Fruit fly (Drosophila melanogaster): ENCODE measurements around the gene CG43082.

Gene CG43082

DNA sequence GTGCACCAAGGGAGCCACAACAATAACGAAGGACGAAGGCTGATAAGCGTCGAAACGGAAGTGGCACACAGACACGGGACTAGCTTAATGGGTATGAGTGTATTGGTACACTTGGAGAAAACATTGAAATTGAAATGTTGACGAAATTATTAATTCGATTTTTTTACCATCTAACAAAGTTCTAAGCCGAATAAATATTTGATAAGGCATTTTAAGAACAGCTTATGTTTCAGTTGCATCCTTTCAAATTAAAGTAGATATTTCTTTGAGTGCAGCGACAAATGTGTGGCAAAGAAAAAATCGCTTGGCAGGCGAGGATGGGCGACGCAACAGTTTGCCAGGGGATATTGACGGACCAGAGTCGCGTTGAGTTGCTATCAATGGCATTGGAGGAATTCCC is 21.7 kb upstream of the CG43082 start (continued):
- TF ChIP-seq crp (GFP tag; optimal IDR thresholded peaks at IDR 0.05) (no peak), CG12071 (GFP tag; optimal IDR thresholded peaks at IDR 0.05) (no peak), CG3995 (GFP tag; optimal IDR thresholded peaks at IDR 0.05) (no peak), fd102C (GFP tag; optimal IDR thresholded peaks at IDR 0.05) (peak; percentile 21), bsh (GFP tag; optimal IDR thresholded peaks at IDR 0.05) (peak in 1 of 2 experiments; percentile 32), org-1 (GFP tag; optimal IDR thresholded peaks at IDR 0.05) (peak; percentile 15), CG18262 (tag; optimal IDR thresholded peaks at IDR 0.05) (peak; percentile 28), lola (GFP tag; optimal IDR thresholded peaks at IDR 0.05) (peak in 1 of 3 experiments; percentile 26), CG4707 (GFP tag; optimal IDR thresholded peaks at IDR 0.05) (no peak), sens (GFP tag) (peak; percentile 36), CrebB (tag; optimal IDR thresholded peaks at IDR 0.05) (no peak), CG17829 (tag; optimal IDR thresholded peaks at IDR 0.05) (peak; percentile 32), CG30403 (GFP tag; optimal IDR thresholded peaks at IDR 0.05) (peak; percentile 8), phol (tag; optimal IDR thresholded peaks at IDR 0.05) (peak; percentile 13), CG7839 (tag; optimal IDR thresholded peaks at IDR 0.05) (peak; percentile 16), CG1603 (tag; optimal IDR thresholded peaks at IDR 0.05) (peak; percentile 58), zf30C (GFP tag; optimal IDR thresholded peaks at IDR 0.05) (peak; percentile 33), pnt (GFP tag; optimal IDR thresholded peaks at IDR 0.05) (peak; percentile 16), chif (GFP tag; optimal IDR thresholded peaks at IDR 0.05) (peak in 1 of 2 experiments; percentile 40), dmrt99B (tag; optimal IDR thresholded peaks at IDR 0.05) (peak; percentile 4), NC2β (GFP tag; optimal IDR thresholded peaks at IDR 0.05) (peak; percentile 1), Xrp1 (GFP tag; IDR thresholded peaks at IDR 0.05) (peak; percentile 62), knrl (GFP tag; IDR thresholded peaks at IDR 0.05; ENCODE audit: partially characterized antibody) (no peak), CG4360 (GFP tag; IDR thresholded peaks at IDR 0.05) (0 out of 2 replicates have a peak, but pooled peaks have one; percentile 18), trem (tag; optimal IDR thresholded peaks at IDR 0.05) (peak; percentile 5), CG2116 (GFP tag; optimal IDR thresholded peaks at IDR 0.05) (no peak), unpg (GFP tag; optimal IDR thresholded peaks at IDR 0.05) (peak; percentile 23), Hey (tag; optimal IDR thresholded peaks at IDR 0.05) (no peak), Ssrp (tag; optimal IDR thresholded peaks at IDR 0.05) (peak; percentile 11), CG10979 (tag; optimal IDR thresholded peaks at IDR 0.05) (peak; percentile 26), CG7556 (GFP tag; optimal IDR thresholded peaks at IDR 0.05) (peak; percentile 2), chn (GFP tag; optimal IDR thresholded peaks at IDR 0.05) (peak; percentile 9), gem (tag; optimal IDR thresholded peaks at IDR 0.05) (peak; percentile 55), row (GFP tag; IDR thresholded peaks at IDR 0.05) (0 out of 3 replicates have a peak, but pooled peaks have one; percentile 35)

DNA sequence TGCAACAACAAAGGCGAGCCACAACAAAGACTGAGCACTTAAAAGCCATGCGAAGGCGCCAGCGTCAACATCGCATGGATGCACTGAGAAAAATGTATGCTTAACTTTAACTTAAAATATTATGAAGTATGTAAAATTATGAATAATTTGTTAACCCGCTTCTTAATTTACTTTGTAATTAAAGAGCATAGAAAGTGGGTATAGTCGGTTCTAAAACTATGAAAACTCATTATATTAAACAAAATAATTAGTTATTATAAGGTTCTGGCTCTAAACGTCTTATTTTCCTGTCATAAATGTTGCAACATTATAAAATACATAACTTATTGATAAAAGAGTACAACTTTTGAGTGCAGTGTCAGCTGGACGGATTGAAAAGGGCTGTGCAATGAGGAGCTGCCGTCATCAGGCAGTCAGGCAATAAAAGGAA is 20.1 kb upstream of the CG43082 start:
- TF ChIP-seq ind (GFP tag; optimal IDR thresholded peaks at IDR 0.05) (no peak), seq (GFP tag; IDR thresholded peaks at IDR 0.05) (no peak), ase (GFP tag; IDR thresholded peaks at IDR 0.05) (no peak), kay (GFP tag; optimal IDR thresholded peaks at IDR 0.05) (no peak), Awh (GFP tag; IDR thresholded peaks at IDR 0.05) (no peak), aop (GFP tag; IDR thresholded peaks at IDR 0.05) (no peak), pnt (GFP tag; optimal IDR thresholded peaks at IDR 0.05) (no peak), sob (GFP tag; IDR thresholded peaks at IDR 0.05) (no peak), Xrp1 (GFP tag; IDR thresholded peaks at IDR 0.05) (0 out of 2 replicates have a peak, but pooled peaks have one; percentile 16), CG14710 (tag; optimal IDR thresholded peaks at IDR 0.05) (peak; percentile 8), CG13624 (GFP tag; optimal IDR thresholded peaks at IDR 0.05) (no peak), Blimp-1 (GFP tag; optimal IDR thresholded peaks at IDR 0.05) (peak; percentile 12), CG10979 (tag; optimal IDR thresholded peaks at IDR 0.05) (peak; percentile 9), CG31224 (GFP tag; IDR thresholded peaks at IDR 0.05) (no peak), CG34422 (GFP tag; IDR thresholded peaks at IDR 0.05) (no peak), CG33213 (GFP tag; optimal IDR thresholded peaks at IDR 0.05) (no peak), bab2 (GFP tag; optimal IDR thresholded peaks at IDR 0.05) (no peak), CG6654 (GFP tag; optimal IDR thresholded peaks at IDR 0.05) (no peak), CG3281 (GFP tag; optimal IDR thresholded peaks at IDR 0.05) (no peak), CG4707 (GFP tag; optimal IDR thresholded peaks at IDR 0.05) (no peak), CG8924 (tag; optimal IDR thresholded peaks at IDR 0.05) (no peak)
